Worm (Caenorhabditis elegans) whole organism, L1 larva: ENCODE measurements around the gene T25G12.6.

Experiments used
- C16A3.4 ChIP-seq: fragments of 150-350 bp; optimal IDR thresholded peaks from 2 replicates; lab custom pipeline; 2014; ENCODE audit warnings: missing biosample characterization, missing genetic modification characterization
- F16B12.6 ChIP-seq: fragments of 150-350 bp; optimal IDR thresholded peaks from 2 replicates; lab custom pipeline; 2014; ENCODE audit warnings: missing biosample characterization, missing genetic modification characterization
- Y116A8C.19 ChIP-seq: sonication (generic microtip); optimal IDR thresholded peaks from 2 replicates; lab custom pipeline; 2016; ENCODE audit warnings: missing compliant biosample characterization, missing genetic modification characterization, borderline replicate concordance
- blmp-1 ChIP-seq: fragments of 150-350 bp; optimal IDR thresholded peaks from 2 replicates; lab custom pipeline; 2014; ENCODE audit warnings: missing biosample characterization, missing genetic modification characterization
- ceh-82 ChIP-seq, 3 experiments: fragments of 150-350 bp in 1 of 3; sonication (generic microtip) in 2 of 3; optimal IDR thresholded peaks; 2 replicates each; lab custom pipeline; 2014 to 2017; ENCODE audit warnings: missing biosample characterization in 3 of 3, missing genetic modification characterization in 3 of 3
- dpl-1 ChIP-seq, 3 experiments: fragments of 150-350 bp in 2 of 3; sonication (generic microtip) in 1 of 3; optimal IDR thresholded peaks; 2 replicates each; lab custom pipeline; 2014 to 2017; ENCODE audit warnings: missing biosample characterization in 3 of 3, missing genetic modification characterization in 3 of 3, missing genetic modification reagents in 3 of 3
- dsc-1 ChIP-seq: sonication (generic microtip); optimal IDR thresholded peaks from 2 replicates; lab custom pipeline; 2016; ENCODE audit warnings: mild to moderate bottlenecking, missing genetic modification characterization, missing compliant biosample characterization
- egl-13 ChIP-seq: sonication (generic microtip); optimal IDR thresholded peaks from 2 replicates; lab custom pipeline; 2016; ENCODE audit warnings: missing genotype, missing genetic modification reagents, missing genetic modification characterization, missing compliant biosample characterization
- egl-27 ChIP-seq, 2 experiments: fragments of 150-350 bp in 1 of 2; sonication (generic microtip); optimal IDR thresholded peaks; 3 replicates each; lab custom pipeline; 2017 to 2018; ENCODE audit warnings: missing biosample characterization in 2 of 2, missing genetic modification characterization in 2 of 2, missing genetic modification reagents in 2 of 2
- elt-2 ChIP-seq: sonication (generic microtip); optimal IDR thresholded peaks from 2 replicates; lab custom pipeline; 2016; ENCODE audit warnings: missing genetic modification characterization, mild to moderate bottlenecking, inconsistent platforms, missing compliant biosample characterization, missing genetic modification reagents
- elt-3 ChIP-seq, 6 experiments: fragments of 150-350 bp in 1 of 6; sonication (generic microtip); optimal IDR thresholded peaks; 2 replicates each; lab custom pipeline; 2017 to 2018; ENCODE audit warnings: missing biosample characterization in 6 of 6, missing genetic modification characterization in 6 of 6, inconsistent platforms in 1 of 6
- ets-5 ChIP-seq: fragments of 200-800 bp; sonication (Bioruptor generic); IDR thresholded peaks from 2 replicates; pipeline ENCODE4 v1.3.6; 2022; ENCODE audit warnings: missing genetic modification characterization, missing compliant biosample characterization
- fkh-8 ChIP-seq: sonication (generic microtip); optimal IDR thresholded peaks from 2 replicates; lab custom pipeline; 2016; ENCODE audit warnings: mild to moderate bottlenecking, missing genetic modification characterization, missing compliant biosample characterization
- fos-1 ChIP-seq: fragments of 150-350 bp; optimal IDR thresholded peaks from 2 replicates; lab custom pipeline; 2014; ENCODE audit warnings: missing biosample characterization, missing genetic modification characterization
- grh-1 ChIP-seq: fragments of 200-800 bp; sonication (Bioruptor generic); IDR thresholded peaks from 2 replicates; pipeline ENCODE4 v1.3.6; 2022; ENCODE audit warnings: missing genetic modification reagents, missing genetic modification characterization, missing compliant biosample characterization
- hlh-4 ChIP-seq: sonication (generic microtip); optimal IDR thresholded peaks from 2 replicates; lab custom pipeline; 2016; ENCODE audit warnings: mild to moderate bottlenecking, missing genetic modification characterization, missing compliant biosample characterization
- hpl-2 ChIP-seq: fragments of 150-350 bp; optimal IDR thresholded peaks from 2 replicates; lab custom pipeline; 2014; ENCODE audit warnings: missing biosample characterization, missing genetic modification reagents, missing genetic modification characterization
- irx-1 ChIP-seq: sonication (generic microtip); optimal IDR thresholded peaks from 2 replicates; lab custom pipeline; 2016; ENCODE audit warnings: missing genetic modification characterization, missing compliant biosample characterization
- isw-1 ChIP-seq: fragments of 200-800 bp; sonication (Bioruptor generic); IDR thresholded peaks from 2 replicates; pipeline ENCODE4 v1.3.6; 2022; ENCODE audit warnings: missing genetic modification characterization, missing compliant biosample characterization
- jun-1 ChIP-seq: fragments of 150-350 bp; optimal IDR thresholded peaks from 2 replicates; lab custom pipeline; 2014; ENCODE audit warnings: missing biosample characterization, missing genetic modification reagents, missing genetic modification characterization
- lin-14 ChIP-seq: fragments of 200-800 bp; sonication (Bioruptor generic); optimal IDR thresholded peaks from 2 replicates; lab custom pipeline; 2018; ENCODE audit warnings: mild to moderate bottlenecking, missing genetic modification characterization, moderate library complexity, missing compliant biosample characterization
- lin-35 ChIP-seq, 2 experiments: fragments of 150-350 bp; optimal IDR thresholded peaks; 2 replicates each; lab custom pipeline; 2014; ENCODE audit warnings: missing biosample characterization in 2 of 2, missing genetic modification characterization in 2 of 2, missing genetic modification reagents in 2 of 2
- lsy-2 ChIP-seq, 2 experiments: fragments of 150-350 bp; optimal IDR thresholded peaks; 2 replicates each; lab custom pipeline; 2014; ENCODE audit warnings: missing biosample characterization in 2 of 2, missing genetic modification characterization in 2 of 2
- mab-9 ChIP-seq: fragments of 200-800 bp; sonication (Bioruptor generic); IDR thresholded peaks from 2 replicates; pipeline ENCODE4 v1.3.6; 2022; ENCODE audit warnings: missing genetic modification reagents, missing genetic modification characterization, missing compliant biosample characterization
- mdl-1 ChIP-seq, 2 experiments: fragments of 150-350 bp; optimal IDR thresholded peaks; 2 replicates each; lab custom pipeline; 2014 to 2017; ENCODE audit warnings: missing biosample characterization in 2 of 2, missing genetic modification characterization in 2 of 2, inconsistent platforms in 1 of 2
- mep-1 ChIP-seq: fragments of 150-350 bp; optimal IDR thresholded peaks from 2 replicates; lab custom pipeline; 2014; ENCODE audit warnings: missing biosample characterization, missing genetic modification characterization
- nhr-11 ChIP-seq: fragments of 150-350 bp; optimal IDR thresholded peaks from 2 replicates; lab custom pipeline; 2014; ENCODE audit warnings: missing biosample characterization, missing genetic modification characterization
- nhr-12 ChIP-seq: sonication (generic microtip); optimal IDR thresholded peaks from 2 replicates; lab custom pipeline; 2017; ENCODE audit warnings: missing biosample characterization, missing genetic modification characterization
- nhr-19 ChIP-seq: fragments of 200-800 bp; sonication (Bioruptor generic); conservative IDR thresholded peaks from 2 replicates; pipeline ENCODE4 v1.3.6; 2022; ENCODE audit warnings: missing genetic modification characterization, missing compliant biosample characterization
- nhr-20 ChIP-seq: sonication (generic microtip); optimal IDR thresholded peaks from 2 replicates; lab custom pipeline; 2016; ENCODE audit warnings: mild to moderate bottlenecking, missing genetic modification characterization, missing compliant biosample characterization
- nhr-237 ChIP-seq: fragments of 150-350 bp; optimal IDR thresholded peaks from 2 replicates; lab custom pipeline; 2014; ENCODE audit warnings: missing biosample characterization, missing genetic modification characterization
- nhr-47 ChIP-seq: sonication (generic microtip); optimal IDR thresholded peaks from 2 replicates; lab custom pipeline; 2016; ENCODE audit warnings: mild to moderate bottlenecking, missing genetic modification characterization, moderate library complexity, missing compliant biosample characterization
- nhr-71 ChIP-seq: sonication (generic microtip); optimal IDR thresholded peaks from 2 replicates; lab custom pipeline; 2016; ENCODE audit warnings: mild to moderate bottlenecking, missing genetic modification characterization, moderate library complexity, missing compliant biosample characterization
- nhr-77 ChIP-seq: fragments of 150-350 bp; optimal IDR thresholded peaks from 2 replicates; lab custom pipeline; 2014; ENCODE audit warnings: missing biosample characterization, missing genetic modification characterization
- nhr-85 ChIP-seq: sonication (generic microtip); peaks from one replicate; lab custom pipeline; 2016; ENCODE audit warnings: missing genetic modification characterization, inconsistent platforms, missing compliant biosample characterization
- nhr-90 ChIP-seq: sonication (generic microtip); optimal IDR thresholded peaks from 2 replicates; lab custom pipeline; 2016; ENCODE audit warnings: mild to moderate bottlenecking, missing genetic modification characterization, missing compliant biosample characterization; ENCODE audit not compliant: poor library complexity
- pqm-1 ChIP-seq: sonication (generic microtip); optimal IDR thresholded peaks from 3 replicates; lab custom pipeline; 2017; ENCODE audit warnings: missing biosample characterization, missing genetic modification characterization
- rnt-1 ChIP-seq: sonication (generic microtip); optimal IDR thresholded peaks from 2 replicates; lab custom pipeline; 2016; ENCODE audit warnings: mild to moderate bottlenecking, missing genetic modification characterization, moderate library complexity, missing compliant biosample characterization
- skn-1 ChIP-seq: fragments of 150-350 bp; optimal IDR thresholded peaks from 2 replicates; lab custom pipeline; 2014; ENCODE audit warnings: missing biosample characterization, missing genetic modification characterization
- snpc-4 ChIP-seq: fragments of 150-350 bp; optimal IDR thresholded peaks from 2 replicates; lab custom pipeline; 2014; ENCODE audit warnings: missing biosample characterization, missing genetic modification characterization
- snu-23 ChIP-seq: sonication (generic microtip); optimal IDR thresholded peaks from 2 replicates; lab custom pipeline; 2016; ENCODE audit warnings: missing genetic modification characterization, missing compliant biosample characterization
- sup-37 ChIP-seq: fragments of 200-800 bp; sonication (Bioruptor generic); optimal IDR thresholded peaks from 2 replicates; lab custom pipeline; 2018; ENCODE audit warnings: mild to moderate bottlenecking, missing genetic modification characterization, missing compliant biosample characterization
- swsn-7 ChIP-seq: sonication (generic microtip); optimal IDR thresholded peaks from 2 replicates; lab custom pipeline; 2016; ENCODE audit warnings: missing genetic modification characterization, missing compliant biosample characterization
- tbx-2 ChIP-seq: sonication (generic microtip); optimal IDR thresholded peaks from 2 replicates; lab custom pipeline; 2016; ENCODE audit warnings: missing genetic modification characterization, missing compliant biosample characterization
- unc-30 ChIP-seq: sonication (generic microtip); optimal IDR thresholded peaks from 2 replicates; lab custom pipeline; 2017; ENCODE audit warnings: missing biosample characterization, missing genetic modification characterization
- unc-86 ChIP-seq: sonication (generic microtip); optimal IDR thresholded peaks from 2 replicates; lab custom pipeline; 2016; ENCODE audit warnings: missing genetic modification characterization, missing compliant biosample characterization
- xbp-1 ChIP-seq: sonication (generic microtip); optimal IDR thresholded peaks from 2 replicates; lab custom pipeline; 2016; ENCODE audit warnings: missing genetic modification characterization, missing compliant biosample characterization
- zip-4 ChIP-seq: fragments of 200-800 bp; sonication (Bioruptor generic); optimal IDR thresholded peaks from 2 replicates; lab custom pipeline; 2018; ENCODE audit warnings: mild to moderate bottlenecking, missing genetic modification characterization, moderate library complexity, missing compliant biosample characterization
- ztf-11 ChIP-seq, 2 experiments: sonication (generic microtip); optimal IDR thresholded peaks; 2 replicates each; lab custom pipeline; 2016 to 2017; ENCODE audit warnings: missing genetic modification characterization in 2 of 2, missing biosample characterization in 1 of 2, missing compliant biosample characterization in 1 of 2

T25G12.6 gene

ce11 chrX:17185696-17186430, 44.1 kb downstream of the T25G12.6 start, which contains the start of gene sid-3:
TSS of gene sid-3 (plus strand) at chrX:17186380.
- TF ChIP-seq nhr-237 (tag; lab: Kevin White, UChicago) = no peak
- TF ChIP-seq snu-23 = no peak
- peak; percentile 46 for TF ChIP-seq elt-2 (tag; lab: Kevin White, UChicago)
- TF ChIP-seq rnt-1 = no peak
- no peak for TF ChIP-seq nhr-12 (tag; lab: Kevin White, UChicago)

ce11 chrX:17184363-17184762, 45.6 kb downstream of the T25G12.6 start:
- TF ChIP-seq nhr-19 = peak; percentile 47
- TF ChIP-seq hlh-4 = no peak
- TF ChIP-seq mep-1 (tag; lab: Kevin White, UChicago) = peak; percentile 85
- no peak for TF ChIP-seq pqm-1 (tag; lab: Kevin White, UChicago)
- TF ChIP-seq lin-14 (GFP tag; lab: Kevin White, UChicago) = peak; percentile 94
- TF ChIP-seq hpl-2 (GFP tag; lab: Kevin White, UChicago) = no peak
- TF ChIP-seq elt-3 (tag; optimal IDR thresholded peaks at IDR 0.05; lab: Kevin White, UChicago) = peak in 1 of 6 experiments; percentile 29
- TF ChIP-seq fos-1 (tag; lab: Kevin White, UChicago) = peak; percentile 50
- TF ChIP-seq egl-13 (tag; lab: Kevin White, UChicago) = peak; percentile 31
- peak; percentile 61 for TF ChIP-seq fkh-8 (tag; lab: Kevin White, UChicago)
- peak; percentile 42 for TF ChIP-seq nhr-77 (tag; lab: Kevin White, UChicago)
- TF ChIP-seq nhr-11 = peak; percentile 17
- peak; percentile 75 for TF ChIP-seq zip-4 (GFP tag; lab: Kevin White, UChicago)
- peak; percentile 59 for TF ChIP-seq swsn-7 (tag; lab: Kevin White, UChicago)
- TF ChIP-seq unc-30 (tag; lab: Kevin White, UChicago) = no peak
- peak in 2 of 3 experiments; percentile 16 for TF ChIP-seq dpl-1 (GFP tag; optimal IDR thresholded peaks at IDR 0.05; lab: Kevin White, UChicago)
- peak; percentile 71 to 89 (median 86) for TF ChIP-seq ceh-82 (tag; optimal IDR thresholded peaks at IDR 0.05; lab: Kevin White, UChicago)
- TF ChIP-seq grh-1 = peak; percentile 48; the same call in 1 of the 2 replicates
- TF ChIP-seq lin-35 (GFP tag; optimal IDR thresholded peaks at IDR 0.05; lab: Kevin White, UChicago) = peak; percentile 29 to 64
- TF ChIP-seq skn-1 (tag; lab: Kevin White, UChicago) = peak; percentile 81
- TF ChIP-seq rnt-1 = peak; percentile 69
- no peak for TF ChIP-seq sup-37 (GFP tag; lab: Kevin White, UChicago)
- peak; percentile 59 for TF ChIP-seq nhr-85 (tag; lab: Kevin White, UChicago)
- peak; percentile 54 for TF ChIP-seq tbx-2
- TF ChIP-seq nhr-71 = peak; percentile 75
- TF ChIP-seq dsc-1 = peak; percentile 46
- peak; percentile 79 for TF ChIP-seq nhr-20 (tag; lab: Kevin White, UChicago)
- TF ChIP-seq nhr-90 (tag; lab: Kevin White, UChicago) = peak; percentile 18
- peak; percentile 2 for TF ChIP-seq irx-1 (tag; lab: Kevin White, UChicago)
- TF ChIP-seq Y116A8C.19 (tag; lab: Kevin White, UChicago) = no peak
- TF ChIP-seq unc-86 (tag; lab: Kevin White, UChicago) = peak; percentile 24
- no peak for TF ChIP-seq ets-5 (GFP tag; lab: Robert Waterston, UW)
- TF ChIP-seq egl-27 (tag; optimal IDR thresholded peaks at IDR 0.05; lab: Kevin White, UChicago) = peak in 1 of 2 experiments; percentile 71
- peak; percentile 48 for TF ChIP-seq xbp-1 (tag; lab: Kevin White, UChicago)
- TF ChIP-seq F16B12.6 = peak; percentile 2
- no peak for TF ChIP-seq ztf-11 (tag; optimal IDR thresholded peaks at IDR 0.05; lab: Kevin White, UChicago)
- no peak for TF ChIP-seq nhr-237 (tag; lab: Kevin White, UChicago)
- peak; percentile 28 for TF ChIP-seq isw-1 (GFP tag; lab: Robert Waterston, UW)
- peak; percentile 57 for TF ChIP-seq blmp-1 (tag; lab: Kevin White, UChicago)
- no peak for TF ChIP-seq mab-9
- peak; percentile 42 for TF ChIP-seq snpc-4 (tag; lab: Kevin White, UChicago)
- TF ChIP-seq C16A3.4 = peak; percentile 70
- TF ChIP-seq nhr-47 (tag; lab: Kevin White, UChicago) = peak; percentile 67
- peak; percentile 36 to 73 for TF ChIP-seq lsy-2 (tag; optimal IDR thresholded peaks at IDR 0.05; lab: Kevin White, UChicago)
- peak; percentile 85 for TF ChIP-seq jun-1
- peak in 1 of 2 experiments; percentile 92 for TF ChIP-seq mdl-1 (tag; optimal IDR thresholded peaks at IDR 0.05; lab: Kevin White, UChicago)
